Worm (Caenorhabditis elegans) whole organism, early embryonic: ENCODE measurements around the gene clh-6.

ENCODE experiments used
- F13C5.2 ChIP-seq: sonication (generic microtip); optimal IDR thresholded peaks from 2 replicates; lab custom pipeline; 2017; ENCODE audit warnings: mild to moderate bottlenecking, missing genetic modification characterization, inconsistent platforms, missing compliant biosample characterization
- tbx-11 ChIP-seq: fragments of 200-800 bp; sonication (Bioruptor generic); IDR thresholded peaks from 2 replicates; pipeline ENCODE4 v1.3.6; 2022; ENCODE audit warnings: missing genetic modification characterization, missing compliant biosample characterization

ce11 chrV:12071483-12071882, 8.3 kb upstream of the clh-6 start:
- TF ChIP-seq tbx-11 (GFP tag; lab: Robert Waterston, UW), result no peak
- TF ChIP-seq F13C5.2 (tag; lab: Kevin White, UChicago), result no peak
